Fruit fly (Drosophila melanogaster): ENCODE results near the gene CG5984.

The CG5984 gene

DNA sequence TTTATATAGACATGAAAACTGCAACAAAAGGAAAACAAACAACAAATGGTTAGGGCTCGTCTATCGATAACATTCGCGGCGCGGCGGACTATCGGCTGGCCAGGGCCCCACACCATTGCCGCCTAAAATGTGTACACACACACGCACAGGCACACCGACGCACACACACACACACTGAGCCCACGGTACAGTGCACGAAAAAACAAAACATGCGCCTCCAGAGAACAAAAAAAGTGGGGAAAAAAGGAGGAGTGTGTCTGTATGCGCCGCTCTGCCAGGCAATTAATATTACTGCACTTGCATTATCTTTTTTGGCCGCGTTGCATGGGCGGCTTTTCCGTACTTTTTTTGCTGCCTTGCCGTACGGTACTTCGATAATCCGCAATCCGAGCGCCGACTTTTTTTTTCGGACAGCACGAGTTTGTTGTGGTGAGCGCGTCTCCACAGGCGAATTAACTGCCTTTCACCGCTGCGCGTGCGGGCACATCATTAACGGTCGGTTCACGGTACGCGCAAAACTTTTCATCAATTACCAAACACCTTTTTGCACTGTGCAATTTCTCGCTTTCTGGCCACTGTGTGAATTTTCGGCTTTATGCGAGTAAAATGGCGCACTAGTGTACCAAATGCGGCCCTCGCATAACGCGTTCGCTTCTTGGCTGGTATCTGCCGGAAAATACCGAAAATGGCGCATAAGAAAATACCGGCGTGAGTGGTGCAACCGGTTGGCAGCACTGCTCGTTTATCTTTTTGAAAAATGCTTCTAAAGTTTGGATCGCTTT, 15.8 kb upstream of the CG5984 start, which contains the start of gene woc (continued):
- TF ChIP-seq ash1 (GFP tag; optimal IDR thresholded peaks at IDR 0.05) (no peak), Scr (GFP tag; IDR thresholded peaks at IDR 0.05; ENCODE audit: partially characterized antibody) (peak; percentile 79), ci (GFP tag; IDR thresholded peaks at IDR 0.05) (peak; percentile 69; the same call in 2 of the 3 replicates), ac (GFP tag; optimal IDR thresholded peaks at IDR 0.05) (no peak), ab (GFP tag; optimal IDR thresholded peaks at IDR 0.05) (no peak), CG11085 (GFP tag; IDR thresholded peaks at IDR 0.05) (no peak), CG3847 (GFP tag; IDR thresholded peaks at IDR 0.05) (peak; percentile 41; the same call in 1 of the 2 replicates), tio (GFP tag; optimal IDR thresholded peaks at IDR 0.05) (no peak), chinmo (GFP tag; IDR thresholded peaks at IDR 0.05; ENCODE audit: partially characterized antibody) (peak; percentile 96), Hey (tag; optimal IDR thresholded peaks at IDR 0.05) (no peak), CG17612 (GFP tag; IDR thresholded peaks at IDR 0.05) (no peak), pzg (GFP tag; optimal IDR thresholded peaks at IDR 0.05) (peak; percentile 91), CG7987 (GFP tag; optimal IDR thresholded peaks at IDR 0.05) (peak; percentile 3), Drgx (GFP tag; IDR thresholded peaks at IDR 0.05) (peak; percentile 74), CG8478 (optimal IDR thresholded peaks at IDR 0.05) (peak; percentile 88), H2.0 (GFP tag; IDR thresholded peaks at IDR 0.05) (no peak), trem (tag; optimal IDR thresholded peaks at IDR 0.05) (peak; percentile 99), lola (GFP tag; optimal IDR thresholded peaks at IDR 0.05) (peak in 1 of 3 experiments; percentile 5), aop (GFP tag; IDR thresholded peaks at IDR 0.05) (no peak), bigmax (GFP tag; optimal IDR thresholded peaks at IDR 0.05) (peak; percentile 40), hth (optimal IDR thresholded peaks at IDR 0.05) (no peak), eyg (GFP tag; optimal IDR thresholded peaks at IDR 0.05) (peak; percentile 58), unpg (GFP tag; optimal IDR thresholded peaks at IDR 0.05) (no peak), cas (GFP tag; IDR thresholded peaks at IDR 0.05) (0 out of 2 replicates have a peak, but pooled peaks have one; percentile 14), CG6654 (GFP tag; optimal IDR thresholded peaks at IDR 0.05) (no peak), danr (GFP tag; IDR thresholded peaks at IDR 0.05) (peak; percentile 60; the same call in 1 of the 2 replicates), vvl (GFP tag; IDR thresholded peaks at IDR 0.05) (peak; percentile 45), Hr39 (optimal IDR thresholded peaks at IDR 0.05) (no peak), Nf-YB (GFP tag; optimal IDR thresholded peaks at IDR 0.05) (no peak), tgo (GFP tag; IDR thresholded peaks at IDR 0.05) (peak; percentile 53), CG8924 (tag; optimal IDR thresholded peaks at IDR 0.05) (peak; percentile 51), Hr3 (GFP tag; optimal IDR thresholded peaks at IDR 0.05) (peak; percentile 38), D (optimal IDR thresholded peaks at IDR 0.05) (peak; percentile 91), D (GFP tag; optimal IDR thresholded peaks at IDR 0.05) (no peak), yki (optimal IDR thresholded peaks at IDR 0.05) (no peak), CG9932 (GFP tag; IDR thresholded peaks at IDR 0.05) (peak; percentile 69), Oaz (GFP tag; IDR thresholded peaks at IDR 0.05) (no peak), Mad (GFP tag; optimal IDR thresholded peaks at IDR 0.05) (no peak), jing (GFP tag; optimal IDR thresholded peaks at IDR 0.05) (no peak), Hmx (GFP tag; optimal IDR thresholded peaks at IDR 0.05) (no peak), fd96Cb (tag; optimal IDR thresholded peaks at IDR 0.05) (no peak), shn (GFP tag; optimal IDR thresholded peaks at IDR 0.05) (peak; percentile 44), CG11695 (GFP tag; IDR thresholded peaks at IDR 0.05) (peak; percentile 85; the same call in 2 of the 3 replicates), bab2 (GFP tag; optimal IDR thresholded peaks at IDR 0.05) (peak; percentile 46), Deaf1 (tag; optimal IDR thresholded peaks at IDR 0.05) (no peak), CG31224 (GFP tag; IDR thresholded peaks at IDR 0.05) (peak; percentile 43; the same call in 1 of the 2 replicates), hb (GFP tag; IDR thresholded peaks at IDR 0.05; ENCODE audit: partially characterized antibody) (peak; percentile 82), CG11504 (tag; optimal IDR thresholded peaks at IDR 0.05) (no peak), eve (GFP tag; optimal IDR thresholded peaks at IDR 0.05) (peak in 1 of 2 experiments; percentile 52), org-1 (GFP tag; optimal IDR thresholded peaks at IDR 0.05) (peak; percentile 9), E2f2 (GFP tag; IDR thresholded peaks at IDR 0.05) (peak; percentile 83)
